Fruit fly (Drosophila melanogaster) whole organism, wandering third instar larva: Measurements from ENCODE around the gene aqrs.

Source experiments
- CG32264 ChIP-seq: fragments of 200-800 bp; sonication (Bioruptor generic); optimal IDR thresholded peaks from 2 replicates; lab custom pipeline; 2016; ENCODE audit warnings: missing biosample characterization, missing genetic modification characterization
- Dfd ChIP-seq: fragments of >200 bp; optimal IDR thresholded peaks from 2 replicates; lab custom pipeline; 2017; ENCODE audit warnings: missing biosample characterization, missing genetic modification characterization
- Dif ChIP-seq: fragments of 200-275, 200-300 bp; sonication (Bioruptor generic); optimal IDR thresholded peaks from 2 replicates; lab custom pipeline; 2018; ENCODE audit warnings: missing biosample characterization, missing genetic modification characterization; ENCODE audit not compliant: partially characterized antibody
- Hnf4 ChIP-seq: fragments of 200-800 bp; sonication (Bioruptor generic); optimal IDR thresholded peaks from 2 replicates; lab custom pipeline; 2016; ENCODE audit warnings: missing biosample characterization, mild to moderate bottlenecking, missing genetic modification characterization
- Hr78 ChIP-seq: fragments of >200 bp; optimal IDR thresholded peaks from 2 replicates; lab custom pipeline; 2017; ENCODE audit warnings: missing biosample characterization, missing genetic modification characterization
- Jra ChIP-seq: sonication (Bioruptor generic); optimal IDR thresholded peaks from 2 replicates; lab custom pipeline; 2016; ENCODE audit warnings: missing biosample characterization, missing genetic modification characterization
- Myc ChIP-seq: fragments of >200 bp; optimal IDR thresholded peaks from 2 replicates; lab custom pipeline; 2017
- N ChIP-seq: fragments of >200 bp; optimal IDR thresholded peaks from 2 replicates; lab custom pipeline; 2018; ENCODE audit warnings: missing biosample characterization, missing external identifiers, missing genetic modification characterization
- OdsH ChIP-seq: fragments of 200-800 bp; sonication (Bioruptor generic); optimal IDR thresholded peaks from 2 replicates; lab custom pipeline; 2016; ENCODE audit warnings: missing biosample characterization, mild to moderate bottlenecking, missing genetic modification characterization
- Rel ChIP-seq, 2 experiments: fragments of 200-800 bp; sonication (Bioruptor generic) in 1 of 2; optimal IDR thresholded peaks; 2 replicates in 1 of 2; 3 replicates in 1 of 2; lab custom pipeline; 2016 to 2019; ENCODE audit warnings: mild to moderate bottlenecking in 2 of 2, missing biosample characterization in 2 of 2, missing genetic modification characterization in 2 of 2, moderate library complexity in 1 of 2
- Sp1 ChIP-seq: fragments of 200-800 bp; sonication (Bioruptor generic); optimal IDR thresholded peaks from 3 replicates; lab custom pipeline; 2019; ENCODE audit warnings: missing biosample characterization, mild to moderate bottlenecking, missing genetic modification characterization, moderate library complexity
- br ChIP-seq: fragments of 200-800 bp; sonication (Bioruptor generic); optimal IDR thresholded peaks from 2 replicates; lab custom pipeline; 2016; ENCODE audit warnings: missing biosample characterization, missing genetic modification characterization
- dl ChIP-seq, 2 experiments: fragments of 175-275, 200-275 bp in 1 of 2; fragments of 200-275 bp in 1 of 2; sonication (Bioruptor generic); optimal IDR thresholded peaks; lab custom pipeline; 2018; ENCODE audit warnings: mild to moderate bottlenecking in 2 of 2, missing biosample characterization in 2 of 2, missing genetic modification characterization in 2 of 2, moderate library complexity in 2 of 2; ENCODE audit not compliant: partially characterized antibody in 2 of 2, insufficient read depth in 1 of 2
- dsf ChIP-seq: sonication (Bioruptor generic); optimal IDR thresholded peaks from 2 replicates; lab custom pipeline; 2016; ENCODE audit warnings: missing biosample characterization, missing genetic modification characterization, borderline replicate concordance
- fru ChIP-seq: fragments of 200-800 bp; sonication (Bioruptor generic); optimal IDR thresholded peaks from 3 replicates; lab custom pipeline; 2016; ENCODE audit warnings: missing biosample characterization, mild to moderate bottlenecking, missing genetic modification characterization
- pan ChIP-seq: fragments of >200 bp; optimal IDR thresholded peaks from 2 replicates; lab custom pipeline; 2017
- psq ChIP-seq: fragments of 200-800 bp; sonication (Bioruptor generic); optimal IDR thresholded peaks from 3 replicates; lab custom pipeline; 2017; ENCODE audit warnings: missing biosample characterization, mild to moderate bottlenecking, missing genetic modification characterization, moderate library complexity
- rgr ChIP-seq: fragments of 200-800 bp; sonication (Bioruptor generic); optimal IDR thresholded peaks from 3 replicates; lab custom pipeline; 2016; ENCODE audit warnings: missing biosample characterization, mild to moderate bottlenecking, missing genetic modification characterization

Gene aqrs

DNA sequence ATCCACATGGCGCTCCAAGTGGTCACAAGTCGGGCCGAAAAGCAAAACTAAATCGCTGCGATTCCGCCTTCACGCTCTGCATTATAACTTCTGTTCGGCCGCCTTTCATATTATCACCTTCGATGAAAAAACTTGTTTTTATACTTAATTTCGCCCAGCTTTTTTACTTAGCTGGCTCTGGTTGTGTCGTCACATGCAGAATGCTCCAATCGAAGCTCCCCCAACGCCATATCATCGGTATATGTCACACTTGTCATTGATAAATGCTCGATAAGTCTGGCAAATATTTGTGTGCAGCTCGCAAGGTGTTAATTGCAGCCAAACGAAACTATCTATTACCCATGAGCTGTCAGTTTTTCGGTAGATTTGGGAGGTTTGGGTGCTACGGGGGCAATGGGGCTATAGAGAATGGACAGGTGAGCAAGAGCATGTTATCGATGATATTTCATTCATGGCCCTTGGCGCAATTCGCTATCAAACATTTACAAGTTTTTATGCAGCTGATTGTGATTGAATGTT, 6.4 kb downstream of the aqrs start, which contains the start of gene CG10000:
Gene CG10000 (minus strand): TSS at position 51 of the 519 bp plus-strand sequence.
- no peak for TF ChIP-seq Hnf4 (GFP tag; lab: Kevin White, UChicago)
- TF ChIP-seq dsf (GFP tag; lab: Kevin White, UChicago): no peak
- TF ChIP-seq rgr: no peak
- no peak for TF ChIP-seq Jra (GFP tag; lab: Kevin White, UChicago)
- TF ChIP-seq N (GFP tag; lab: Kevin White, UChicago): no peak
- TF ChIP-seq Myc (lab: Kevin White, UChicago): no peak
- no peak for TF ChIP-seq Rel (GFP tag; optimal IDR thresholded peaks at IDR 0.05; lab: Kevin White, UChicago)
- TF ChIP-seq Rel (tag; optimal IDR thresholded peaks at IDR 0.05; lab: Kevin White, UChicago): no peak
- TF ChIP-seq Hr78 (GFP tag; lab: Kevin White, UChicago): no peak
- TF ChIP-seq br (GFP tag; lab: Kevin White, UChicago): no peak
- TF ChIP-seq pan (lab: Kevin White, UChicago): no peak
- no peak for TF ChIP-seq psq (GFP tag; lab: Kevin White, UChicago)
- no peak for TF ChIP-seq OdsH (GFP tag; lab: Kevin White, UChicago)
- no peak for TF ChIP-seq dl (GFP tag; optimal IDR thresholded peaks at IDR 0.05; lab: Kevin White, UChicago; ENCODE audit: insufficient read depth in 1 of 2, partially characterized antibody in 2 of 2)
- no peak for TF ChIP-seq Dif (GFP tag; lab: Kevin White, UChicago)
- no peak for TF ChIP-seq CG32264 (GFP tag; lab: Kevin White, UChicago)
- no peak for TF ChIP-seq fru (GFP tag; lab: Kevin White, UChicago)
- TF ChIP-seq Dfd (GFP tag; lab: Kevin White, UChicago): no peak
- TF ChIP-seq Sp1: no peak
- TF ChIP-seq, all 38 proteins: peak for 0

DNA sequence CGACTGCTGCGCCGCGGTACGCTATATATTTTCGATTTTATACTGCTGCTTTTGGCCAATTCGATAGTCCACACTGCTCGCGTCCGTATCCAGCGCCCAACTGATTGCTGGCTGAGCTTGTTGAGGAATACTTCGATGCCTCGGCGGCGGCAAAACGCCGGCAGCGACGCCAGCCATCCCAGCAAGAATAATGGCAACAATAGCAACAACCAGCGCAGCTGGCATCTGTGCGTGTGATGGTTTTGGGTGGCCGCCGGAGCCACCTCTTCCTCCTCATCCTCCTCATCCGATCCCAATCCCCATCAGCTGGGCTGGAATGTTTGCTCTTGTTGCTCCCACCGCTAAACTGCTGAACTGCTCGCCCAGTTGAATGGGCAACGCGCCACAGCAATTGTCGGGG, 13.4 kb downstream of the aqrs start, which contains the start of gene AstA-R2:
Gene AstA-R2 (minus strand): TSS at position 101 of the 400 bp plus-strand sequence.
- no peak for TF ChIP-seq dl (GFP tag; optimal IDR thresholded peaks at IDR 0.05; lab: Kevin White, UChicago; ENCODE audit: insufficient read depth in 1 of 2, partially characterized antibody in 2 of 2)
- TF ChIP-seq, all 38 proteins: peak for 0
